Worm (Caenorhabditis elegans): Measurements from ENCODE around the gene Y43C5A.4.

Gene Y43C5A.4

ce11 chrIV:10304383-10304782 lies 26.6 kb downstream of the Y43C5A.4 start:
- no peak for TF ChIP-seq lsl-1 (GFP tag; optimal IDR thresholded peaks at IDR 0.05)
- TF ChIP-seq efl-1 (GFP tag; optimal IDR thresholded peaks at IDR 0.05), result no peak
- TF ChIP-seq nhr-120 (GFP tag; IDR thresholded peaks at IDR 0.05), result no peak
- TF ChIP-seq F37B4.10 (GFP tag; IDR thresholded peaks at IDR 0.05), result no peak
- TF ChIP-seq Y67H2A.10 (GFP tag; conservative IDR thresholded peaks at IDR 0.05), result no peak
- TF ChIP-seq zim-3 (tag; optimal IDR thresholded peaks at IDR 0.05), result no peak
- no peak for TF ChIP-seq ztf-22 (GFP tag; optimal IDR thresholded peaks at IDR 0.05)
- TF ChIP-seq ceh-91 (GFP tag; IDR thresholded peaks at IDR 0.05), result no peak
- no peak for TF ChIP-seq let-526 (GFP tag; IDR thresholded peaks at IDR 0.05)
- TF ChIP-seq mel-28 (tag; optimal IDR thresholded peaks at IDR 0.05; ENCODE audit: borderline replicate concordance), result no peak

- TF ChIP-seq F22D6.2 (tag; optimal IDR thresholded peaks at IDR 0.05) (no peak), pbrm-1 (GFP tag; IDR thresholded peaks at IDR 0.05) (no peak)
These were observed 32.5 kb downstream of the Y43C5A.4 start, which contains the start of gene R09E10.8 for ce11 chrIV:10310329-10310728. Gene R09E10.8 (minus strand): TSS chrIV:10310429.

DNA sequence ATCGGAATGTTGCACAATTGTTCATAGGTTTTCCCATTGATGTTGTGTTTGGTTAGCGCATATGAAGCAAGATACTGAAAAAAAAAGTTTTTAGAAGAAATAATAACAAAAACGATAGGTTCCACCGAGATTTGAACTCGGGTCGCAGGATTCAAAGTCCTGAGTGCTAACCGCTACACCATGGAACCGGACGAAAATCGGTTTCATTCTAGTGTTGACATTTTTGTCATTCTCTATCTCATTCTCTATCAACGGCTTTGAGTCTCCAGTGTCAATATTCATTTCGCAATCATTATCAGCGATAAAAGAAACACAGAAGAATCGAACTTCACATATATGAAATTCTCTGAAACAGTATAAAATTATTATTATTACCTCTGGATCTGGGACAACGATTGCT lies 33.3 kb downstream of the Y43C5A.4 start:
- TF ChIP-seq ccch-3 (GFP tag; optimal IDR thresholded peaks at IDR 0.05), result no peak
- TF ChIP-seq B0019.2 (GFP tag; conservative IDR thresholded peaks at IDR 0.05), result no peak
- no peak for TF ChIP-seq ceh-58 (GFP tag; IDR thresholded peaks at IDR 0.05)
- TF ChIP-seq nfya-2 (GFP tag; IDR thresholded peaks at IDR 0.05), result no peak
- TF ChIP-seq fkh-3 (tag; optimal IDR thresholded peaks at IDR 0.05), result no peak
- TF ChIP-seq zim-3 (tag; optimal IDR thresholded peaks at IDR 0.05), result no peak
- no peak for TF ChIP-seq ztf-28 (GFP tag; IDR thresholded peaks at IDR 0.05)
- no peak for TF ChIP-seq tbx-9 (tag; optimal IDR thresholded peaks at IDR 0.05; ENCODE audit: borderline replicate concordance)
- TF ChIP-seq F37B4.10 (GFP tag; IDR thresholded peaks at IDR 0.05), result no peak
- no peak for TF ChIP-seq cebp-1 (GFP tag; IDR thresholded peaks at IDR 0.05)
- TF ChIP-seq cebp-1 (tag; optimal IDR thresholded peaks at IDR 0.05), result no peak
- no peak for TF ChIP-seq C17E4.6 (GFP tag; IDR thresholded peaks at IDR 0.05)
- no peak for TF ChIP-seq lin-54 (GFP tag; optimal IDR thresholded peaks at IDR 0.05)
- TF ChIP-seq mes-4 (tag; optimal IDR thresholded peaks at IDR 0.05), result no peak
- TF ChIP-seq ztf-26 (tag; optimal IDR thresholded peaks at IDR 0.05), result no peak
- peak; percentile 92 for TF ChIP-seq tbp1 (GFP tag; optimal IDR thresholded peaks at IDR 0.05)
- no peak for TF ChIP-seq lin-35 (GFP tag; optimal IDR thresholded peaks at IDR 0.05)
- TF ChIP-seq madf-10 (tag; optimal IDR thresholded peaks at IDR 0.05), result no peak
- no peak for TF ChIP-seq lsl-1 (GFP tag; optimal IDR thresholded peaks at IDR 0.05)
- TF ChIP-seq snpc-4 (GFP tag; optimal IDR thresholded peaks at IDR 0.05), result no peak
- no peak for TF ChIP-seq snpc-4 (tag; optimal IDR thresholded peaks at IDR 0.05)
- TF ChIP-seq madf-8 (GFP tag; conservative IDR thresholded peaks at IDR 0.05), result no peak
- peak; percentile 8 for TF ChIP-seq ztf-18 (tag; optimal IDR thresholded peaks at IDR 0.05)
- TF ChIP-seq mel-28 (tag; optimal IDR thresholded peaks at IDR 0.05; ENCODE audit: borderline replicate concordance), result no peak
- no peak for TF ChIP-seq sea-2 (GFP tag; IDR thresholded peaks at IDR 0.05)
- TF ChIP-seq F23B12.7 (tag; optimal IDR thresholded peaks at IDR 0.05; ENCODE audit: insufficient read depth), result no peak
- no peak for TF ChIP-seq rcor-1 (GFP tag; IDR thresholded peaks at IDR 0.05)
- no peak for TF ChIP-seq nfya-1 (tag; optimal IDR thresholded peaks at IDR 0.05; ENCODE audit: borderline replicate concordance, insufficient read depth)
- TF ChIP-seq nhr-179 (tag; optimal IDR thresholded peaks at IDR 0.05), result no peak
- no peak for TF ChIP-seq nhr-120 (GFP tag; IDR thresholded peaks at IDR 0.05)
- no peak for TF ChIP-seq egl-44 (GFP tag; IDR thresholded peaks at IDR 0.05)
- TF ChIP-seq Y95B8A.8 (GFP tag; IDR thresholded peaks at IDR 0.05), result 0 out of 2 replicates have a peak, but pooled peaks have one; percentile 26
- no peak for TF ChIP-seq attf-5 (GFP tag; optimal IDR thresholded peaks at IDR 0.05)
- TF ChIP-seq Y53F4B.3 (GFP tag; IDR thresholded peaks at IDR 0.05), result no peak
- no peak for TF ChIP-seq ekl-4 (GFP tag; IDR thresholded peaks at IDR 0.05)
- no peak for TF ChIP-seq F22D6.2 (tag; optimal IDR thresholded peaks at IDR 0.05)
- no peak for TF ChIP-seq ama-1 (optimal IDR thresholded peaks at IDR 0.05)
- no peak for TF ChIP-seq ama-1 (GFP tag; optimal IDR thresholded peaks at IDR 0.05)
- no peak for TF ChIP-seq ceh-27 (GFP tag; optimal IDR thresholded peaks at IDR 0.05)
- no peak for TF ChIP-seq pha-4 (tag; optimal IDR thresholded peaks at IDR 0.05)
